Worm (Caenorhabditis elegans) whole organism, mixed stage, embryonic: Measurements from ENCODE around the gene T24C12.1.

Experiments used
- M03D4.4 ChIP-seq: sonication (generic microtip); optimal IDR thresholded peaks from 2 replicates; lab custom pipeline; 2017; ENCODE audit warnings: mild to moderate bottlenecking, missing genetic modification characterization, missing compliant biosample characterization
- blmp-1 ChIP-seq: fragments of 150-350 bp; optimal IDR thresholded peaks from 2 replicates; lab custom pipeline; 2014; ENCODE audit warnings: missing biosample characterization, missing genetic modification characterization
- elt-1 ChIP-seq: sonication (generic microtip); optimal IDR thresholded peaks from 2 replicates; lab custom pipeline; 2017; ENCODE audit warnings: missing genetic modification characterization, mild to moderate bottlenecking, missing compliant biosample characterization, antibody characterized with exemption, moderate library complexity, borderline replicate concordance; ENCODE audit not compliant: insufficient read depth
- lin-32 ChIP-seq: fragments of 200-800 bp; sonication (Bioruptor generic); optimal IDR thresholded peaks from 2 replicates; lab custom pipeline; 2018; ENCODE audit warnings: mild to moderate bottlenecking, missing genetic modification characterization, missing compliant biosample characterization
- mab-5 ChIP-seq: fragments of 150-350 bp; optimal IDR thresholded peaks from 2 replicates; lab custom pipeline; 2014; ENCODE audit warnings: missing biosample characterization, missing genetic modification characterization
- nhr-237 ChIP-seq: fragments of 150-350 bp; optimal IDR thresholded peaks from 2 replicates; lab custom pipeline; 2014; ENCODE audit warnings: missing biosample characterization, missing genetic modification characterization
- nhr-28 ChIP-seq: fragments of 150-350 bp; optimal IDR thresholded peaks from 2 replicates; lab custom pipeline; 2014; ENCODE audit warnings: missing biosample characterization, missing genetic modification characterization
- sem-2 ChIP-seq: fragments of 200-800 bp; sonication (Bioruptor generic); optimal IDR thresholded peaks from 2 replicates; lab custom pipeline; 2018; ENCODE audit warnings: mild to moderate bottlenecking, missing genetic modification characterization, missing compliant biosample characterization
- snpc-4 ChIP-seq: fragments of 150-350 bp; optimal IDR thresholded peaks from 2 replicates; lab custom pipeline; 2014; ENCODE audit warnings: missing biosample characterization, missing genetic modification characterization
- sptf-1 ChIP-seq: sonication (generic microtip); optimal IDR thresholded peaks from 2 replicates; lab custom pipeline; 2017; ENCODE audit warnings: mild to moderate bottlenecking, missing genetic modification characterization, moderate library complexity, missing compliant biosample characterization
- tbx-8 ChIP-seq: fragments of 200-800 bp; sonication (Bioruptor generic); optimal IDR thresholded peaks from 2 replicates; lab custom pipeline; 2018; ENCODE audit warnings: mild to moderate bottlenecking, missing genetic modification characterization, moderate library complexity, missing compliant biosample characterization
- unc-62 ChIP-seq: fragments of 150-350 bp; optimal IDR thresholded peaks from 2 replicates; lab custom pipeline; 2014; ENCODE audit warnings: missing biosample characterization, missing genetic modification reagents, missing genetic modification characterization
- ztf-11 ChIP-seq: fragments of 150-350 bp; optimal IDR thresholded peaks from 2 replicates; lab custom pipeline; 2014; ENCODE audit warnings: missing biosample characterization, missing genetic modification characterization

DNA sequence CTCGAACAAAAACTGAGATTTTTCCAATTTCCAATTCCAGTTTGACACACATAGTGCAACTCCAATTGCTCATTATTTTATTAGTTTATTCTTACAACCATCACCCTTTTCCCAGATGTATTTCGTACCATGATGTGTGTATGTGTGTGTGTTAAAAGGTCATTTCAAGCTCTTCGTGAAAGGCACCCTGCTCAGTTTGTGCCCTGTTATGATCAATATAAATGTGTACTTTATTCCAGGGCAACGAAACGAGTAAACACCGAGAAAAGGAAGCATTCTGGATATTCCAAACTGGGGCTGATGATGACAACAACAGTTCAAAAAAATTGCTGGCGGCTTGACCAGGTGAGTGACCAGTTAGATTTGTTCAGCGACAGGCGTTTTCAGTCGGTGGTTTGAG lies 11.5 kb downstream of the T24C12.1 start, which contains the start of gene peb-1:
- TF ChIP-seq sptf-1, result no peak
- no peak for TF ChIP-seq snpc-4 (tag; lab: Kevin White, UChicago)
- TF ChIP-seq unc-62 (GFP tag; lab: Kevin White, UChicago), result no peak
- no peak for TF ChIP-seq ztf-11 (tag; lab: Kevin White, UChicago)
- TF ChIP-seq M03D4.4 (tag; lab: Kevin White, UChicago), result no peak
- TF ChIP-seq tbx-8 (GFP tag; lab: Kevin White, UChicago), result no peak
- no peak for TF ChIP-seq sem-2 (GFP tag; lab: Kevin White, UChicago)
- TF ChIP-seq blmp-1, result no peak
- TF ChIP-seq nhr-28 (tag; lab: Kevin White, UChicago), result no peak
- no peak for TF ChIP-seq mab-5
- TF ChIP-seq elt-1 (tag; lab: Kevin White, UChicago), result no peak
- TF ChIP-seq lin-32 (GFP tag; lab: Kevin White, UChicago), result no peak
- TF ChIP-seq nhr-237 (tag; lab: Kevin White, UChicago), result no peak
